Worm (Caenorhabditis elegans): ENCODE data around the gene phf-14.
"Not testable (repeated sequence)": the region's sequence is repeated elsewhere in the genome, so short reads cannot be mapped to it uniquely, and the experiment has no call there.

The phf-14 gene

ce11 chrV:17924095-17925000, 53.2 kb downstream of the phf-14 start, which contains the start of gene usp-50:
TSS of gene usp-50 (plus strand) at chrV:17924916.
- not testable (repeated sequence) for TF ChIP-seq F13H6.1, crh-2, lin-11 (tag; optimal IDR thresholded peaks at IDR 0.05)

- TF ChIP-seq gmeb-1 (tag; optimal IDR thresholded peaks at IDR 0.05), result no peak
- no peak for TF ChIP-seq mab-5 (tag; optimal IDR thresholded peaks at IDR 0.05)
- no peak for TF ChIP-seq zag-1 (tag; optimal IDR thresholded peaks at IDR 0.05)
- no peak for TF ChIP-seq nhr-10 (tag; optimal IDR thresholded peaks at IDR 0.05)
- no peak for TF ChIP-seq ceh-82 (tag; optimal IDR thresholded peaks at IDR 0.05)
- TF ChIP-seq peb-1 (tag; optimal IDR thresholded peaks at IDR 0.05), result no peak
- no peak for TF ChIP-seq nhr-77 (tag; optimal IDR thresholded peaks at IDR 0.05)
- no peak for TF ChIP-seq fos-1 (tag; optimal IDR thresholded peaks at IDR 0.05)
- no peak for TF ChIP-seq nhr-237 (tag; optimal IDR thresholded peaks at IDR 0.05)
- no peak for TF ChIP-seq Y55F3AM.14 (GFP tag; optimal IDR thresholded peaks at IDR 0.05)
- TF ChIP-seq lsy-2 (tag; optimal IDR thresholded peaks at IDR 0.05), result no peak
- no peak for TF ChIP-seq lin-11 (tag; optimal IDR thresholded peaks at IDR 0.05)
- TF ChIP-seq ZK546.5 (tag; optimal IDR thresholded peaks at IDR 0.05), result no peak
- no peak for TF ChIP-seq lin-39 (tag; optimal IDR thresholded peaks at IDR 0.05)
- no peak for TF ChIP-seq mbf-1 (tag; optimal IDR thresholded peaks at IDR 0.05)
- TF ChIP-seq nhr-23 (tag; optimal IDR thresholded peaks at IDR 0.05), result no peak
- no peak for TF ChIP-seq sem-4 (tag; optimal IDR thresholded peaks at IDR 0.05)
- TF ChIP-seq mdl-1 (tag; optimal IDR thresholded peaks at IDR 0.05), result no peak
- no peak for TF ChIP-seq unc-39 (tag; optimal IDR thresholded peaks at IDR 0.05)
- no peak for TF ChIP-seq snpc-4 (tag; optimal IDR thresholded peaks at IDR 0.05)
Measured at ce11 chrV:17928128-17928527, 56.9 kb downstream of the phf-14 start.

All from whole organism, L2 larva.